Fruit fly (Drosophila melanogaster) whole organism, adult: ENCODE data around the gene CG43736.
A peak's percentile ranks its signal among the peaks of the same experiment; 100 is the strongest.

Experiments used
- CG11617 ChIP-seq: fragments of 200-800 bp; sonication (Bioruptor generic); optimal IDR thresholded peaks from 2 replicates; lab custom pipeline; 2017; ENCODE audit warnings: mild to moderate bottlenecking, missing biosample characterization, missing genetic modification reagents, missing genetic modification characterization
- CG12768 ChIP-seq: fragments of 200-800 bp; sonication (Bioruptor generic); optimal IDR thresholded peaks from 2 replicates; lab custom pipeline; 2017; ENCODE audit warnings: missing biosample characterization, missing genetic modification characterization, mild to moderate bottlenecking, moderate library complexity, missing genetic modification reagents
- CG14711 ChIP-seq: fragments of 200-800 bp; sonication (Bioruptor generic); optimal IDR thresholded peaks from 2 replicates; lab custom pipeline; 2018; ENCODE audit warnings: missing biosample characterization, mild to moderate bottlenecking, missing genetic modification characterization, moderate library complexity
- CG1620 ChIP-seq: fragments of 200-800 bp; sonication (Bioruptor generic); optimal IDR thresholded peaks from 2 replicates; lab custom pipeline; 2016; ENCODE audit warnings: missing biosample characterization, missing genetic modification characterization
- CG33017 ChIP-seq: fragments of 200-800 bp; sonication (Bioruptor generic); optimal IDR thresholded peaks from 2 replicates; lab custom pipeline; 2018; ENCODE audit warnings: missing biosample characterization, mild to moderate bottlenecking, missing genetic modification characterization, moderate library complexity
- CG5204 ChIP-seq: fragments of 200-800 bp; sonication (Bioruptor generic); optimal IDR thresholded peaks from 2 replicates; lab custom pipeline; 2016; ENCODE audit warnings: missing biosample characterization, missing genetic modification characterization
- CG7045 ChIP-seq: fragments of 200-800 bp; sonication (Bioruptor generic); optimal IDR thresholded peaks from 2 replicates; lab custom pipeline; 2017; ENCODE audit warnings: missing biosample characterization, mild to moderate bottlenecking, missing genetic modification characterization
- CG7101 ChIP-seq: fragments of 200-800 bp; sonication (Bioruptor generic); optimal IDR thresholded peaks from 2 replicates; lab custom pipeline; 2018; ENCODE audit warnings: missing biosample characterization, mild to moderate bottlenecking, missing genetic modification characterization, moderate library complexity
- Clk ChIP-seq: fragments of 200-800 bp; sonication (Bioruptor generic); optimal IDR thresholded peaks from 2 replicates; lab custom pipeline; 2017; ENCODE audit warnings: missing biosample characterization, missing genetic modification characterization
- Crg-1 ChIP-seq: fragments of 200-800 bp; sonication (Bioruptor generic); optimal IDR thresholded peaks from 2 replicates; lab custom pipeline; 2016; ENCODE audit warnings: missing biosample characterization, missing genetic modification characterization
- Hr96 ChIP-seq: fragments of 200-800 bp; sonication (Bioruptor generic); optimal IDR thresholded peaks from 2 replicates; lab custom pipeline; 2016; ENCODE audit warnings: missing biosample characterization, missing genetic modification characterization
- Mnt ChIP-seq: fragments of 200-800 bp; sonication (Bioruptor generic); optimal IDR thresholded peaks from 2 replicates; lab custom pipeline; 2016; ENCODE audit warnings: missing biosample characterization, mild to moderate bottlenecking, missing genetic modification characterization
- bab1 ChIP-seq: fragments of 200-800 bp; sonication (Bioruptor generic); optimal IDR thresholded peaks from 3 replicates; lab custom pipeline; 2019; ENCODE audit warnings: missing biosample characterization, mild to moderate bottlenecking, missing genetic modification characterization, moderate library complexity
- cic ChIP-seq: fragments of 200-800 bp; sonication (Bioruptor generic); optimal IDR thresholded peaks from 2 replicates; lab custom pipeline; 2017; ENCODE audit warnings: missing biosample characterization, mild to moderate bottlenecking, missing genetic modification characterization, moderate library complexity
- cnc ChIP-seq, 2 experiments: fragments of >200 bp; optimal IDR thresholded peaks; 2 replicates each; lab custom pipeline; 2017
- kay ChIP-seq: fragments of 200-800 bp; sonication (Bioruptor generic); peaks from one replicate; lab custom pipeline; 2016; ENCODE audit warnings: missing biosample characterization, missing genetic modification characterization, borderline replicate concordance
- ovo ChIP-seq: fragments of 200-800 bp; sonication (Bioruptor generic); optimal IDR thresholded peaks from 2 replicates; lab custom pipeline; 2016; ENCODE audit warnings: missing biosample characterization, missing genetic modification characterization
- pad ChIP-seq: fragments of 200-800 bp; sonication (Bioruptor generic); optimal IDR thresholded peaks from 3 replicates; lab custom pipeline; 2017; ENCODE audit warnings: missing biosample characterization, missing genetic modification characterization, mild to moderate bottlenecking, moderate library complexity, missing genetic modification reagents
- tj ChIP-seq: fragments of 200-800 bp; sonication (Bioruptor generic); optimal IDR thresholded peaks from 3 replicates; lab custom pipeline; 2017; ENCODE audit warnings: missing biosample characterization, mild to moderate bottlenecking, missing genetic modification characterization, moderate library complexity
- toe ChIP-seq: fragments of 200-800 bp; sonication (Bioruptor generic); optimal IDR thresholded peaks from 2 replicates; lab custom pipeline; 2016; ENCODE audit warnings: missing biosample characterization, missing genetic modification characterization

CG43736 gene

dm6 chrX:6863289-6863938, at the start of gene CG43736:
CG43736 (plus strand) TSS chrX:6863888.
- peak; percentile 74 for TF ChIP-seq ovo (GFP tag; lab: Kevin White, UChicago)
- peak; percentile 97 for TF ChIP-seq CG12768 (GFP tag; lab: Kevin White, UChicago)
- peak; percentile 89 for TF ChIP-seq Hr96 (GFP tag; lab: Kevin White, UChicago)
- TF ChIP-seq Mnt (GFP tag; lab: Kevin White, UChicago): peak; percentile 63
- peak; percentile 96 for TF ChIP-seq CG11617
- TF ChIP-seq cic: peak; percentile 48
- TF ChIP-seq bab1: peak; percentile 97
- TF ChIP-seq Crg-1: peak; percentile 89
- TF ChIP-seq pad (GFP tag; lab: Kevin White, UChicago): peak; percentile 90
- peak; percentile 87 for TF ChIP-seq toe
- peak; percentile 60 for TF ChIP-seq tj (GFP tag; lab: Kevin White, UChicago)
- peak; percentile 86 for TF ChIP-seq CG1620 (GFP tag; lab: Kevin White, UChicago)
- no peak for TF ChIP-seq cnc (optimal IDR thresholded peaks at IDR 0.05; lab: Kevin White, UChicago)
- TF ChIP-seq CG14711: peak; percentile 96
- TF ChIP-seq CG7045 (GFP tag; lab: Kevin White, UChicago): peak; percentile 94
- TF ChIP-seq CG33017 (tag; lab: Kevin White, UChicago): peak; percentile 96
- TF ChIP-seq kay (GFP tag; lab: Kevin White, UChicago): no peak
- TF ChIP-seq CG5204 (GFP tag; lab: Kevin White, UChicago): peak; percentile 91
- TF ChIP-seq CG7101 (tag; lab: Kevin White, UChicago): peak; percentile 97
- TF ChIP-seq Clk (GFP tag; lab: Kevin White, UChicago): peak; percentile 75

dm6 chrX:6820703-6821102, 43.0 kb upstream of the CG43736 start, which contains the start of the genes Nf-YC and xit:
Nf-YC (minus strand) TSS chrX:6820919.
xit (plus strand) TSS chrX:6821016.
- peak; percentile 12 for TF ChIP-seq CG7101 (tag; lab: Kevin White, UChicago)
- TF ChIP-seq bab1: peak; percentile 59
- no peak for TF ChIP-seq cnc (optimal IDR thresholded peaks at IDR 0.05; lab: Kevin White, UChicago)
- no peak for TF ChIP-seq CG11617
- TF ChIP-seq Mnt (GFP tag; lab: Kevin White, UChicago): peak; percentile 66
- TF ChIP-seq tj (GFP tag; lab: Kevin White, UChicago): peak; percentile 9
- TF ChIP-seq cic: peak; percentile 9

- TF ChIP-seq Crg-1: no peak
- no peak for TF ChIP-seq ovo (GFP tag; lab: Kevin White, UChicago)
- no peak for TF ChIP-seq pad (GFP tag; lab: Kevin White, UChicago)
- TF ChIP-seq cic: no peak
- no peak for TF ChIP-seq CG12768 (GFP tag; lab: Kevin White, UChicago)
- TF ChIP-seq cnc (optimal IDR thresholded peaks at IDR 0.05; lab: Kevin White, UChicago): no peak
- TF ChIP-seq Mnt (GFP tag; lab: Kevin White, UChicago): no peak
- no peak for TF ChIP-seq CG33017 (tag; lab: Kevin White, UChicago)
- TF ChIP-seq Hr96 (GFP tag; lab: Kevin White, UChicago): no peak
- no peak for TF ChIP-seq CG1620 (GFP tag; lab: Kevin White, UChicago)
- no peak for TF ChIP-seq CG14711
- TF ChIP-seq Clk (GFP tag; lab: Kevin White, UChicago): no peak
- TF ChIP-seq CG7045 (GFP tag; lab: Kevin White, UChicago): no peak
- no peak for TF ChIP-seq kay (GFP tag; lab: Kevin White, UChicago)
- no peak for TF ChIP-seq CG5204 (GFP tag; lab: Kevin White, UChicago)
- TF ChIP-seq CG11617: no peak
- TF ChIP-seq CG7101 (tag; lab: Kevin White, UChicago): no peak
- no peak for TF ChIP-seq toe
- TF ChIP-seq tj (GFP tag; lab: Kevin White, UChicago): no peak
Observed at dm6 chrX:6822904-6823303, 40.8 kb upstream of the CG43736 start, which contains the start of gene Atx-1. Atx-1 (plus strand) TSS chrX:6823204.

- TF ChIP-seq bab1 (peak; percentile 65), toe (no peak), Clk (GFP tag; lab: Kevin White, UChicago) (no peak), pad (GFP tag; lab: Kevin White, UChicago) (peak; percentile 24), CG1620 (GFP tag; lab: Kevin White, UChicago) (peak; percentile 6), ovo (GFP tag; lab: Kevin White, UChicago) (no peak), CG11617 (no peak), kay (GFP tag; lab: Kevin White, UChicago) (no peak), Crg-1 (no peak), CG33017 (tag; lab: Kevin White, UChicago) (no peak), CG12768 (GFP tag; lab: Kevin White, UChicago) (no peak), CG7045 (GFP tag; lab: Kevin White, UChicago) (no peak), CG5204 (GFP tag; lab: Kevin White, UChicago) (no peak), cic (no peak), cnc (optimal IDR thresholded peaks at IDR 0.05; lab: Kevin White, UChicago) (no peak), tj (GFP tag; lab: Kevin White, UChicago) (no peak), Hr96 (GFP tag; lab: Kevin White, UChicago) (no peak), CG14711 (no peak), CG7101 (tag; lab: Kevin White, UChicago) (no peak), Mnt (GFP tag; lab: Kevin White, UChicago) (peak; percentile 21)
Observed at dm6 chrX:6824203-6824602, 39.5 kb upstream of the CG43736 start, which contains the start of gene nonC. nonC (plus strand) TSS chrX:6824496.

- TF ChIP-seq kay (GFP tag; lab: Kevin White, UChicago) (no peak), cic (no peak), Clk (GFP tag; lab: Kevin White, UChicago) (no peak), Crg-1 (no peak), CG33017 (tag; lab: Kevin White, UChicago) (no peak), ovo (GFP tag; lab: Kevin White, UChicago) (no peak), toe (no peak), CG7101 (tag; lab: Kevin White, UChicago) (no peak), CG14711 (no peak), Mnt (GFP tag; lab: Kevin White, UChicago) (no peak), Hr96 (GFP tag; lab: Kevin White, UChicago) (no peak), pad (GFP tag; lab: Kevin White, UChicago) (no peak), CG7045 (GFP tag; lab: Kevin White, UChicago) (no peak), CG1620 (GFP tag; lab: Kevin White, UChicago) (no peak)
Observed at dm6 chrX:6832584-6832983, 31.1 kb upstream of the CG43736 start, which contains the start of gene mAChR-C. mAChR-C (minus strand) TSS chrX:6832684.
